Fruit fly (Drosophila melanogaster) whole organism, embryonic: ENCODE results near the gene CG1703.
A peak's percentile ranks its signal among the peaks of the same experiment; 100 is the strongest.

ENCODE experiments used
- ATbp ChIP-seq: fragments of 200-800 bp; sonication (Bioruptor generic); optimal IDR thresholded peaks from 2 replicates; lab custom pipeline; 2017; ENCODE audit warnings: missing biosample characterization, mild to moderate bottlenecking, missing genetic modification characterization, missing genetic modification reagents
- Adf1 ChIP-seq: fragments of 200-800 bp; sonication (Bioruptor generic); IDR thresholded peaks from 2 replicates; pipeline ENCODE4 v1.3.6; 2022; ENCODE audit warnings: missing biosample characterization, missing genetic modification characterization
- CG10209 ChIP-seq: fragments of 200-800 bp; sonication (Bioruptor generic); optimal IDR thresholded peaks from 3 replicates; lab custom pipeline; 2017; ENCODE audit warnings: missing biosample characterization, mild to moderate bottlenecking, missing genetic modification characterization, missing genetic modification reagents
- CG1024 ChIP-seq: fragments of 200-800 bp; sonication (Bioruptor generic); IDR thresholded peaks from 2 replicates; pipeline ENCODE4 v1.3.6; 2022; ENCODE audit warnings: missing biosample characterization, missing genetic modification characterization
- CG1233 ChIP-seq: fragments of 200-800 bp; sonication (Bioruptor generic); optimal IDR thresholded peaks from 4 replicates; lab custom pipeline; 2018; ENCODE audit warnings: missing biosample characterization, mild to moderate bottlenecking, missing genetic modification characterization
- CG14050 ChIP-seq: fragments of 200-800 bp; sonication (Bioruptor generic); IDR thresholded peaks from 3 replicates; pipeline ENCODE4 v1.3.6; 2022; ENCODE audit warnings: missing biosample characterization, missing genetic modification characterization
- CG16813 ChIP-seq: fragments of 200-800 bp; sonication (Bioruptor generic); IDR thresholded peaks from 3 replicates; pipeline ENCODE4 v1.3.6; 2022; ENCODE audit warnings: missing biosample characterization, missing genetic modification characterization; ENCODE audit not compliant: partially characterized antibody
- CG16815 ChIP-seq: fragments of 200-800 bp; sonication (Bioruptor generic); optimal IDR thresholded peaks from 3 replicates; lab custom pipeline; 2017; ENCODE audit warnings: missing biosample characterization, mild to moderate bottlenecking, missing genetic modification characterization
- CG17912 ChIP-seq: fragments of 200-800 bp; sonication (Bioruptor generic); optimal IDR thresholded peaks from 2 replicates; lab custom pipeline; 2018; ENCODE audit warnings: missing biosample characterization, mild to moderate bottlenecking, missing genetic modification characterization
- CG18764 ChIP-seq: fragments of 200-800 bp; sonication (Bioruptor generic); optimal IDR thresholded peaks from 3 replicates; lab custom pipeline; 2016; ENCODE audit warnings: missing biosample characterization, missing genetic modification characterization
- CG2120 ChIP-seq: fragments of 200-800 bp; sonication (Bioruptor generic); optimal IDR thresholded peaks from 3 replicates; lab custom pipeline; 2016; ENCODE audit warnings: missing biosample characterization, missing genetic modification characterization
- CG30403 ChIP-seq: fragments of 200-800 bp; sonication (Bioruptor generic); optimal IDR thresholded peaks from 3 replicates; lab custom pipeline; 2016; ENCODE audit warnings: missing biosample characterization, missing genetic modification characterization
- CG33213 ChIP-seq: fragments of 200-800 bp; sonication (Bioruptor generic); optimal IDR thresholded peaks from 3 replicates; lab custom pipeline; 2016; ENCODE audit warnings: missing biosample characterization, missing genetic modification characterization
- CG34224 ChIP-seq: fragments of 200-800 bp; sonication (Bioruptor generic); IDR thresholded peaks from 3 replicates; pipeline ENCODE4 v1.3.6; 2022; ENCODE audit warnings: missing biosample characterization, missing genetic modification characterization; ENCODE audit not compliant: partially characterized antibody
- CG7271 ChIP-seq: fragments of 200-800 bp; sonication (Bioruptor generic); optimal IDR thresholded peaks from 2 replicates; lab custom pipeline; 2018; ENCODE audit warnings: missing biosample characterization, mild to moderate bottlenecking, missing genetic modification characterization, moderate library complexity
- CG7745 ChIP-seq: fragments of 200-800 bp; sonication (Bioruptor generic); optimal IDR thresholded peaks from 2 replicates; lab custom pipeline; 2018; ENCODE audit warnings: missing biosample characterization, mild to moderate bottlenecking, missing genetic modification characterization, moderate library complexity
- CG7839 ChIP-seq: fragments of 200-800 bp; sonication (Bioruptor generic); optimal IDR thresholded peaks from 3 replicates; lab custom pipeline; 2018; ENCODE audit warnings: missing biosample characterization, mild to moderate bottlenecking, missing genetic modification characterization, moderate library complexity
- CG7928 ChIP-seq: fragments of 200-800 bp; sonication (Bioruptor generic); optimal IDR thresholded peaks from 2 replicates; lab custom pipeline; 2017; ENCODE audit warnings: missing biosample characterization, mild to moderate bottlenecking, missing genetic modification characterization
- CG8089 ChIP-seq: fragments of 200-800 bp; sonication (Bioruptor generic); optimal IDR thresholded peaks from 3 replicates; lab custom pipeline; 2016; ENCODE audit warnings: missing biosample characterization, missing genetic modification characterization
- CG8478 ChIP-seq: fragments of >200 bp; optimal IDR thresholded peaks from 2 replicates; lab custom pipeline; 2018
- CG8924 ChIP-seq: fragments of 200-800 bp; optimal IDR thresholded peaks from 3 replicates; lab custom pipeline; 2019; ENCODE audit warnings: missing biosample characterization, mild to moderate bottlenecking, missing genetic modification characterization, moderate library complexity
- CG9437 ChIP-seq: fragments of 200-800 bp; sonication (Bioruptor generic); optimal IDR thresholded peaks from 2 replicates; lab custom pipeline; 2018; ENCODE audit warnings: missing biosample characterization, mild to moderate bottlenecking, missing genetic modification characterization
- CG9817 ChIP-seq: fragments of 200-800 bp; sonication (Bioruptor generic); optimal IDR thresholded peaks from 2 replicates; lab custom pipeline; 2018; ENCODE audit warnings: missing biosample characterization, mild to moderate bottlenecking, missing genetic modification characterization, moderate library complexity
- Doc2 ChIP-seq: fragments of 200-800 bp; sonication (Bioruptor generic); IDR thresholded peaks from 2 replicates; pipeline ENCODE4 v1.3.6; 2022; ENCODE audit warnings: missing biosample characterization, missing genetic modification characterization
- Drgx ChIP-seq: fragments of 200-800 bp; sonication (Bioruptor generic); IDR thresholded peaks from 2 replicates; pipeline ENCODE4 v1.3.6; 2022; ENCODE audit warnings: missing biosample characterization, missing genetic modification characterization
- Fer1 ChIP-seq: fragments of 200-800 bp; sonication (Bioruptor generic); optimal IDR thresholded peaks from 2 replicates; lab custom pipeline; 2017; ENCODE audit warnings: missing biosample characterization, mild to moderate bottlenecking, missing genetic modification characterization
- Fer2 ChIP-seq: fragments of 200-800 bp; sonication (Bioruptor generic); optimal IDR thresholded peaks from 2 replicates; lab custom pipeline; 2018; ENCODE audit warnings: missing biosample characterization, mild to moderate bottlenecking, missing genetic modification characterization, moderate library complexity
- HmgZ ChIP-seq: fragments of 200-800 bp; sonication (Bioruptor generic); optimal IDR thresholded peaks from 2 replicates; lab custom pipeline; 2018; ENCODE audit warnings: missing biosample characterization, mild to moderate bottlenecking, missing genetic modification characterization
- MTF-1 ChIP-seq: fragments of 200-800 bp; sonication (Bioruptor generic); optimal IDR thresholded peaks from 2 replicates; lab custom pipeline; 2018; ENCODE audit warnings: missing biosample characterization, mild to moderate bottlenecking, missing genetic modification characterization, borderline replicate concordance
- Nf-YA ChIP-seq: fragments of 200-800 bp; sonication (Bioruptor generic); IDR thresholded peaks from 2 replicates; pipeline ENCODE4 v1.3.6; 2022; ENCODE audit warnings: missing biosample characterization, missing genetic modification characterization
- Sin3A ChIP-seq: fragments of >200 bp; optimal IDR thresholded peaks from 2 replicates; lab custom pipeline; 2018
- Taf1 ChIP-seq: fragments of 200-800 bp; sonication (Bioruptor generic); IDR thresholded peaks from 2 replicates; pipeline ENCODE4 v1.3.6; 2022; ENCODE audit warnings: missing biosample characterization, missing genetic modification characterization
- bcd ChIP-seq: fragments of 200-800 bp; sonication (Bioruptor generic); optimal IDR thresholded peaks from 2 replicates; lab custom pipeline; 2017; ENCODE audit warnings: missing biosample characterization, mild to moderate bottlenecking, missing genetic modification characterization
- br ChIP-seq: fragments of >200 bp; optimal IDR thresholded peaks from 2 replicates; lab custom pipeline; 2017
- btn ChIP-seq: fragments of 200-800 bp; sonication (Bioruptor generic); optimal IDR thresholded peaks from 2 replicates; lab custom pipeline; 2016; ENCODE audit warnings: missing biosample characterization, missing genetic modification characterization
- ci ChIP-seq: fragments of 200-800 bp; sonication (Bioruptor generic); IDR thresholded peaks from 3 replicates; pipeline ENCODE4 v1.3.6; 2022; ENCODE audit warnings: missing biosample characterization, missing genetic modification characterization
- crol ChIP-seq: fragments of 200-800 bp; sonication (Bioruptor generic); IDR thresholded peaks from 2 replicates; pipeline ENCODE4 v1.3.6; 2022; ENCODE audit warnings: missing biosample characterization, missing genetic modification characterization
- dm ChIP-seq: fragments of 200-800 bp; sonication (Bioruptor generic); optimal IDR thresholded peaks from 3 replicates; lab custom pipeline; 2016; ENCODE audit warnings: missing biosample characterization, missing genetic modification characterization
- eve ChIP-seq, 2 experiments: fragments of >200 bp; optimal IDR thresholded peaks; 2 replicates each; lab custom pipeline; 2017; ENCODE audit warnings: missing biosample characterization in 2 of 2, missing genetic modification characterization in 2 of 2
- fd102C ChIP-seq: fragments of 200-800 bp; sonication (Bioruptor generic); optimal IDR thresholded peaks from 2 replicates; lab custom pipeline; 2018; ENCODE audit warnings: missing biosample characterization, mild to moderate bottlenecking, missing genetic modification characterization, moderate library complexity
- inv ChIP-seq: fragments of 200-800 bp; sonication (Bioruptor generic); IDR thresholded peaks from 2 replicates; pipeline ENCODE4 v1.3.6; 2022; ENCODE audit warnings: missing biosample characterization, missing genetic modification characterization; ENCODE audit not compliant: partially characterized antibody
- maf-S ChIP-seq: fragments of 200-800 bp; sonication (Bioruptor generic); optimal IDR thresholded peaks from 2 replicates; lab custom pipeline; 2016; ENCODE audit warnings: missing biosample characterization, missing genetic modification characterization
- nerfin-1 ChIP-seq: fragments of 200-800 bp; sonication (Bioruptor generic); optimal IDR thresholded peaks from 3 replicates; lab custom pipeline; 2019; ENCODE audit warnings: missing biosample characterization, mild to moderate bottlenecking, missing genetic modification characterization, moderate library complexity
- odd ChIP-seq: fragments of 200-800 bp; sonication (Bioruptor generic); optimal IDR thresholded peaks from 2 replicates; lab custom pipeline; 2017; ENCODE audit warnings: missing biosample characterization, mild to moderate bottlenecking, missing genetic modification characterization
- pnt ChIP-seq: fragments of 200-800 bp; sonication (Bioruptor generic); optimal IDR thresholded peaks from 3 replicates; lab custom pipeline; 2016; ENCODE audit warnings: missing biosample characterization, missing genetic modification characterization
- sens-2 ChIP-seq: fragments of 200-800 bp; sonication (Bioruptor generic); IDR thresholded peaks from 2 replicates; pipeline ENCODE4 v1.3.6; 2022; ENCODE audit warnings: missing biosample characterization, missing genetic modification characterization
- sqz ChIP-seq: fragments of 200-800 bp; sonication (Bioruptor generic); optimal IDR thresholded peaks from 3 replicates; lab custom pipeline; 2018; ENCODE audit warnings: missing biosample characterization, mild to moderate bottlenecking, missing genetic modification characterization
- tna ChIP-seq: fragments of 200-800 bp; sonication (Bioruptor generic); IDR thresholded peaks from 2 replicates; pipeline ENCODE4 v1.3.6; 2022; ENCODE audit warnings: missing biosample characterization, missing genetic modification characterization; ENCODE audit not compliant: partially characterized antibody
- wdn ChIP-seq: fragments of 200-800 bp; sonication (Bioruptor generic); IDR thresholded peaks from 2 replicates; pipeline ENCODE4 v1.3.6; 2022; ENCODE audit warnings: missing biosample characterization, missing genetic modification characterization
- wor ChIP-seq: fragments of 200-800 bp; sonication (Bioruptor generic); IDR thresholded peaks from 2 replicates; pipeline ENCODE4 v1.3.6; 2022; ENCODE audit warnings: missing biosample characterization, missing genetic modification characterization
- yki ChIP-seq: fragments of >200 bp; optimal IDR thresholded peaks from 3 replicates; lab custom pipeline; 2018

CG1703 gene

DNA sequence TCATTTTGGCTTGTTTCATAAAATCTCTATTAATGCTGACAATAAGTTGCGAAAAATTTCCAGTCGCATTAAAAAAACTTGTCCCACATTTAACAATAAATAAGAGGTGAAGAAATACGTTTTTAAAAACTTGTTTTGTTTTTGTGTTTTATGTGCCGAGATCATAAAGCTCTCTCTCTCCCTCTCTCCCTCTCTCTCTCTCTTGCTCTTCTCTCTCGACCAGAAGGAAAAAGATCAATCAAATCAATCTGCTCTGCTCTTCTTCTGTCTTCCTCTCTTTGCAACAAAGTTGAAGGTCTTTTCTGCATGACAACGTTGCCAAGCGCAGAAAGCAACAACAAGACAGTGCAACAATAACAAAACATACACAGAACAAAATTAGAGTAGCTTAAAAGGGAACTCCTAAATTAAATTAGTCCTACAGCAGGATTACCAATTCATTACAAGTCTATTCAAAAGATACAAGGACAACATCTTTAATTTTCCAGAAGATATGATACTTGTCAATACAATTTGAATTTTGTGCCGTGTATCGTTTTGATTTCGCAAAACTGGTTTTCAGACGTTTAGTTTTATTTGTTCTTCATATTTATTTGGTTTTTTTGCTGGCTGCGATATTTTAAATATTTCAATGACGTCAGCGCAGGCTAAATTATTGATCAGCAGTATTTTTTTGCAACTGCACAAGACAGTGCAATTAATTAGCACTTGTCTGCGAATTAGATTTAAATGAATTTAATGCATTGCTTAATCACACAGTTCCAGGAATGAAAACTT lies 11.1 kb downstream of the CG1703 start (continued):
- TF ChIP-seq CG8089 (peak; percentile 71), CG7745 (no peak), Drgx (GFP tag; lab: Robert Waterston, UW) (peak; percentile 93), CG9817 (tag; lab: Kevin White, UChicago) (peak; percentile 77), sqz (GFP tag; lab: Kevin White, UChicago) (no peak), CG7928 (GFP tag; lab: Kevin White, UChicago) (no peak), CG17912 (GFP tag; lab: Kevin White, UChicago) (no peak), Doc2 (GFP tag; lab: Robert Waterston, UW) (no peak; the same call in 1 of the 2 replicates), CG34224 (GFP tag; lab: Robert Waterston, UW) (no peak), CG16813 (no peak), wor (GFP tag; lab: Robert Waterston, UW) (peak; percentile 54), CG10209 (peak; percentile 71), maf-S (GFP tag; lab: Kevin White, UChicago) (peak; percentile 63), Fer1 (GFP tag; lab: Kevin White, UChicago) (peak; percentile 80), dm (GFP tag; lab: Kevin White, UChicago) (peak; percentile 12), HmgZ (tag; lab: Kevin White, UChicago) (peak; percentile 59), MTF-1 (GFP tag; lab: Kevin White, UChicago) (peak; percentile 56), eve (GFP tag; optimal IDR thresholded peaks at IDR 0.05; lab: Kevin White, UChicago) (peak in 1 of 2 experiments; percentile 77), CG2120 (GFP tag; lab: Kevin White, UChicago) (peak; percentile 81), Sin3A (lab: Kevin White, UChicago) (no peak), CG8478 (lab: Kevin White, UChicago) (no peak), Fer2 (peak; percentile 49), wdn (peak; percentile 42; the same call in 1 of the 2 replicates), Adf1 (GFP tag; lab: Robert Waterston, UW) (no peak), nerfin-1 (tag; lab: Kevin White, UChicago) (no peak), CG30403 (GFP tag; lab: Kevin White, UChicago) (peak; percentile 79), CG7271 (tag; lab: Kevin White, UChicago) (no peak), inv (no peak), CG1024 (0 out of 2 replicates have a peak, but pooled peaks have one; percentile 39), yki (lab: Kevin White, UChicago) (no peak), CG9437 (GFP tag; lab: Kevin White, UChicago) (peak; percentile 54), tna (no peak), CG16815 (GFP tag; lab: Kevin White, UChicago) (peak; percentile 4), CG8924 (tag; lab: Kevin White, UChicago) (peak; percentile 72), CG1233 (peak; percentile 66), Nf-YA (peak; percentile 7; the same call in 1 of the 2 replicates), ATbp (GFP tag; lab: Kevin White, UChicago) (peak; percentile 25), fd102C (GFP tag; lab: Kevin White, UChicago) (no peak), crol (GFP tag; lab: Robert Waterston, UW) (no peak), CG14050 (GFP tag; lab: Robert Waterston, UW) (peak; percentile 76), CG7839 (tag; lab: Kevin White, UChicago) (peak; percentile 81), CG18764 (peak; percentile 7), sens-2 (GFP tag; lab: Robert Waterston, UW) (no peak), br (lab: Kevin White, UChicago) (no peak), odd (GFP tag; lab: Kevin White, UChicago) (peak; percentile 51), ci (peak; percentile 83), CG33213 (GFP tag; lab: Kevin White, UChicago) (peak; percentile 48), bcd (GFP tag; lab: Kevin White, UChicago) (peak; percentile 37), btn (peak; percentile 44), Taf1 (GFP tag; lab: Robert Waterston, UW) (peak; percentile 75), pnt (GFP tag; lab: Kevin White, UChicago) (no peak)
